Worm (Caenorhabditis elegans): ENCODE data around the gene fbxb-47.

Gene fbxb-47

DNA sequence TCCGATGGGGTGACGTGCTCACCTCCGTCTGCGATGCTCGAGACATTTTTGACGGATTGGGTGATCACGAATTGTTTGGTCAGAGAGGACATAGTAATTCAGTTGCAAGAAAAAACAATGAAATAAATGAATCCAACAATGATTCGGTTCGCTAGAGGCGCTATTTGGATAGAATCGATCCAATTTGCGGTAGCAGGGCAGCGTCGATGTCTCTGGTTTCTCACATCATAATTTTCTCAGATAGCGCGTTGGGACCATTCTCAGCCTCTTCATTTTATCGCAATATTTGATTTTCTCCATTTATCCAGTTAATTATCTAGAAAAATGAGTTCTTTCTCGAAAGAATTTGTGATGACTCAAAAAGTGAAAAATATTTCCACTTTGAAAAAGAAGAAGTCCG is 3.1 kb upstream of the fbxb-47 start, which contains the start of gene sdz-18:
TSS of gene sdz-18 (minus strand) at position 101 of the 400 bp plus-strand sequence.
- no peak for TF ChIP-seq lsy-12 (tag; optimal IDR thresholded peaks at IDR 0.05)
- TF ChIP-seq egl-27 (tag; optimal IDR thresholded peaks at IDR 0.05), result no peak
- TF ChIP-seq snpc-4 (tag; optimal IDR thresholded peaks at IDR 0.05), result no peak
- TF ChIP-seq ztf-4 (tag; optimal IDR thresholded peaks at IDR 0.05), result no peak
- TF ChIP-seq hmg-11 (tag; optimal IDR thresholded peaks at IDR 0.05), result no peak
- TF ChIP-seq fkh-2 (tag; optimal IDR thresholded peaks at IDR 0.05), result no peak
- TF ChIP-seq fos-1 (tag; optimal IDR thresholded peaks at IDR 0.05), result no peak
- no peak for TF ChIP-seq nfya-1 (tag; optimal IDR thresholded peaks at IDR 0.05; ENCODE audit: insufficient read depth)
- no peak for TF ChIP-seq nhr-76 (tag; optimal IDR thresholded peaks at IDR 0.05)
- no peak for TF ChIP-seq nhr-28 (tag; optimal IDR thresholded peaks at IDR 0.05)

DNA sequence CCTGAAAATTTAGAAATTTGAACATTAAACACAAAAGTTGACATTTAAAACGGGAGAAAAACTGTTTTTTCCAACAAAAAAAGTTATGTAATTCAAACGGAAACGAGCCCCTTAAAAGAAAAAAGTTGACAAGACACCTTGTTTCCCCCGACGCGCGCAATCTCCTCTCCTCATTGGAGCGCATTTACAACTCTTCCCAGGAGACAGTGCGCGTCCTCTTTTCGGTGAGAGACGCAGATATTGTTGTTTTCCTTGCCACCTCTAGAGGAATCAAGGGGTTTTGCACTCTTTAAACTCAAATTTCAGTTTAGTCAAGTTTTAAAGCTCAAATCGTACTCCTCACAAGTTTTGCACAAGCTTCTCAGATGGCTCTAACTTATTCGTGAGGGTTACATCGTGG is 7.4 kb downstream of the fbxb-47 start, which contains the start of gene F58E1.13:
TSS of gene F58E1.13 (minus strand) at position 12 of the 400 bp plus-strand sequence.
- TF ChIP-seq fkh-2 (tag; optimal IDR thresholded peaks at IDR 0.05) (no peak), R02D3.7 (tag; optimal IDR thresholded peaks at IDR 0.05) (no peak), fos-1 (tag; optimal IDR thresholded peaks at IDR 0.05) (no peak), egl-5 (tag; optimal IDR thresholded peaks at IDR 0.05) (no peak), ceh-28 (tag; optimal IDR thresholded peaks at IDR 0.05) (no peak), ceh-16 (tag; optimal IDR thresholded peaks at IDR 0.05) (no peak), daf-12 (tag; optimal IDR thresholded peaks at IDR 0.05) (no peak), ceh-82 (tag; optimal IDR thresholded peaks at IDR 0.05) (no peak), nhr-25 (tag; optimal IDR thresholded peaks at IDR 0.05) (no peak), mml-1 (tag; optimal IDR thresholded peaks at IDR 0.05) (no peak), elt-3 (tag; optimal IDR thresholded peaks at IDR 0.05) (no peak), ztf-4 (tag; optimal IDR thresholded peaks at IDR 0.05) (no peak), pha-4 (tag; optimal IDR thresholded peaks at IDR 0.05) (no peak), nhr-11 (tag; optimal IDR thresholded peaks at IDR 0.05) (no peak), sea-2 (GFP tag; optimal IDR thresholded peaks at IDR 0.05) (no peak)

DNA sequence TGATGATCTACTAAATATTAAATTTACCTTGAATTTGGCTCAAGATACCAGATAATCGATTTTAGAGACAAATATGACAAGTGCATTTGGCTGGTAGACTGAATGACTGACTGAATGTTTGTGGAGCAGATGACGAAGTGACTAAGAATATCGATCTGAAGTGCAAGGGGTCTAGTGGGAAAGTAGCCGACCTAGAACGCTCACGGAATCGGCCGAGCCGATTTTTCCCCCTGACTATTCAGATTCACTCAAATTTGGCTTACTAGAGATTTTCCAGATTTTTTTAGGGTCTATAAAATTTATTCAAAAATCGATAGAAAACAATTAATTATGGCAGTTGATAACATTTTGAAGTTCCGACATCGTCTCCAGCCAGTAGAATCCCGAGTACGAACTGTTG is 8.7 kb downstream of the fbxb-47 start, which contains the start of gene fbxc-26:
TSS of gene fbxc-26 (minus strand) at position 101 of the 400 bp plus-strand sequence.
- TF ChIP-seq ztf-11 (tag; optimal IDR thresholded peaks at IDR 0.05) (no peak), ceh-9 (tag; optimal IDR thresholded peaks at IDR 0.05) (no peak), elt-3 (tag; optimal IDR thresholded peaks at IDR 0.05) (no peak), ceh-16 (tag; optimal IDR thresholded peaks at IDR 0.05) (no peak), nhr-43 (tag; optimal IDR thresholded peaks at IDR 0.05; ENCODE audit: poor library complexity, severe bottlenecking) (no peak), nhr-12 (tag; optimal IDR thresholded peaks at IDR 0.05) (no peak), lsy-12 (tag; optimal IDR thresholded peaks at IDR 0.05) (no peak), nhr-67 (tag; optimal IDR thresholded peaks at IDR 0.05) (no peak)

DNA sequence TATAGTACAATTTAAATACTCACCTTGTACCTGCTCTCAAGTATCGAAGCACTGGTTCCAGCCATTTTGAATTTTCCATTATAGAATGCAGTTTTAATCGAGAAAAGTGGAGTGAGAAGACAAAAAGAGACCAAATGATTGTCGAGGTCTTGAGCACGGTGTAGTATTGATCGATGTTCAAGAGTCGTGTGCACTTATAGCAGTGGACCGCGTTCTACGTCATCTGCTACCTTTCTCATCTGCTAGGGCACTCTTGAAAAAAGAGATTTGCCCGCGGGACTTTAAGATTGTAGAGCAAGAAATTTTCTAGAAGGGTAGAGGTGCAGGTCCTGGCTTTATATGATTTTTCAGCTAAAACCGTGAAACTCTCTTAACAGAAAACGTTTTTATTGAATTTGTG is 10.4 kb downstream of the fbxb-47 start, which contains the start of gene fbxc-21:
TSS of gene fbxc-21 (minus strand) at position 101 of the 400 bp plus-strand sequence.
- TF ChIP-seq nhr-43 (tag; optimal IDR thresholded peaks at IDR 0.05; ENCODE audit: poor library complexity, severe bottlenecking), result no peak
- no peak for TF ChIP-seq skn-1 (tag; optimal IDR thresholded peaks at IDR 0.05)
- TF ChIP-seq ztf-11 (tag; optimal IDR thresholded peaks at IDR 0.05), result no peak
- no peak for TF ChIP-seq nfya-1 (tag; optimal IDR thresholded peaks at IDR 0.05; ENCODE audit: insufficient read depth)
- TF ChIP-seq fos-1 (tag; optimal IDR thresholded peaks at IDR 0.05), result no peak
- TF ChIP-seq nhr-76 (tag; optimal IDR thresholded peaks at IDR 0.05), result no peak
- no peak for TF ChIP-seq ceh-82 (tag; optimal IDR thresholded peaks at IDR 0.05)
- no peak for TF ChIP-seq jun-1 (tag; optimal IDR thresholded peaks at IDR 0.05)
- TF ChIP-seq hmg-11 (tag; optimal IDR thresholded peaks at IDR 0.05), result no peak
- TF ChIP-seq sea-2 (GFP tag; optimal IDR thresholded peaks at IDR 0.05), result no peak
- TF ChIP-seq nhr-11 (tag; optimal IDR thresholded peaks at IDR 0.05), result no peak
- TF ChIP-seq nhr-67 (tag; optimal IDR thresholded peaks at IDR 0.05), result no peak
- no peak for TF ChIP-seq ceh-9 (tag; optimal IDR thresholded peaks at IDR 0.05)

DNA sequence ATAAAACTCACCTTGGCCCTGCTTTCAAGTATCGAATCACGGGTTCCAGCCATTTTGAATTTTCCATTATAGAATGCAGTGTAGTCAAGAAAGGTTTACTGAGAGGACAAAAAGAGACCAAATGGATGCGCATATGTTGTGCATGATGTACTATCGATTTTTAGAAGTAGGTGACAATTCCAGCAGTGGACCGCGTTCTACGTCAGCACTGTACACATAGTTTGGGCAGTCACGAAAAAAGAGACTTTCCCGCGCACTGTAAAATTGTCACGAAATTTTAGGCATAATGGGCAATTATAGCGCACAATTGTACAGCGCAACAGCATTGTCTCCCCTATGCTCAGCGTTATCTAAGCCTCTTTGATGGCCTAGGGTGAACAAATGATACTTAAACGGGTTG is 12.3 kb downstream of the fbxb-47 start, which contains the start of gene fbxc-22:
TSS of gene fbxc-22 (minus strand) at position 101 of the 400 bp plus-strand sequence.
- TF ChIP-seq pha-4 (tag; optimal IDR thresholded peaks at IDR 0.05) (no peak), sea-2 (GFP tag; optimal IDR thresholded peaks at IDR 0.05) (no peak), elt-3 (tag; optimal IDR thresholded peaks at IDR 0.05) (no peak), fkh-2 (tag; optimal IDR thresholded peaks at IDR 0.05) (no peak), fos-1 (tag; optimal IDR thresholded peaks at IDR 0.05) (no peak), lsy-12 (tag; optimal IDR thresholded peaks at IDR 0.05) (no peak), nhr-11 (tag; optimal IDR thresholded peaks at IDR 0.05) (no peak), mml-1 (tag; optimal IDR thresholded peaks at IDR 0.05) (no peak), lin-15B (tag; optimal IDR thresholded peaks at IDR 0.05) (no peak), nhr-25 (tag; optimal IDR thresholded peaks at IDR 0.05) (no peak), egl-27 (tag; optimal IDR thresholded peaks at IDR 0.05) (no peak), elt-2 (tag; optimal IDR thresholded peaks at IDR 0.05) (no peak), tbx-2 (tag; optimal IDR thresholded peaks at IDR 0.05) (no peak), eor-1 (tag; optimal IDR thresholded peaks at IDR 0.05) (no peak), skn-1 (tag; optimal IDR thresholded peaks at IDR 0.05) (no peak), ceh-82 (tag; optimal IDR thresholded peaks at IDR 0.05) (no peak), nhr-76 (tag; optimal IDR thresholded peaks at IDR 0.05) (no peak)

All from whole organism, L3 larva.